Fruit fly (Drosophila melanogaster): Measurements from ENCODE around the gene CG5068.

dm6 chr3L:9033999-9034626, 47.6 kb downstream of the CG5068 start:
- no peak for TF ChIP-seq CTCF (optimal IDR thresholded peaks at IDR 0.05)
- no peak for TF ChIP-seq CG8478 (optimal IDR thresholded peaks at IDR 0.05)
